Worm (Caenorhabditis elegans) whole organism, dauer: ENCODE measurements around the gene C43F9.5.

Source experiments
- unc-62 ChIP-seq: sonication (generic microtip); optimal IDR thresholded peaks from 2 replicates; lab custom pipeline; 2017; ENCODE audit warnings: missing biosample characterization, missing genetic modification reagents, missing genetic modification characterization

Gene C43F9.5

ce11 chrIV:10593570-10593969, 3.0 kb upstream of the C43F9.5 start, which contains the start of gene C43F9.7:
TSS of gene C43F9.7 (minus strand) at chrIV:10593670.
- no peak for TF ChIP-seq unc-62

ce11 chrIV:10589072-10589471, 1.5 kb downstream of the C43F9.5 start, which contains the start of gene C43F9.4:
TSS of gene C43F9.4 (minus strand) at chrIV:10589172.
- TF ChIP-seq unc-62 = no peak

ce11 chrIV:10584237-10584636, 6.3 kb downstream of the C43F9.5 start, which contains the start of gene oac-8:
TSS of gene oac-8 (plus strand) at chrIV:10584537.
- no peak for TF ChIP-seq unc-62

ce11 chrIV:10578367-10578766, 12.2 kb downstream of the C43F9.5 start, which contains the start of gene lgc-43:
TSS of gene lgc-43 (plus strand) at chrIV:10578667.
- no peak for TF ChIP-seq unc-62

ce11 chrIV:10577600-10577999, 12.9 kb downstream of the C43F9.5 start:
- no peak for TF ChIP-seq unc-62

ce11 chrIV:10576624-10577023, 13.9 kb downstream of the C43F9.5 start:
- TF ChIP-seq unc-62 = no peak

ce11 chrIV:10576050-10576449, 14.5 kb downstream of the C43F9.5 start, which contains the start of gene efn-2:
TSS of gene efn-2 (plus strand) at chrIV:10576350.
- no peak for TF ChIP-seq unc-62

ce11 chrIV:10574471-10574870, 16.1 kb downstream of the C43F9.5 start:
- no peak for TF ChIP-seq unc-62

ce11 chrIV:10573471-10573870, 17.1 kb downstream of the C43F9.5 start:
- TF ChIP-seq unc-62 = no peak

ce11 chrIV:10571020-10571419, 19.5 kb downstream of the C43F9.5 start:
- TF ChIP-seq unc-62 = no peak

ce11 chrIV:10570065-10570464, 20.5 kb downstream of the C43F9.5 start:
- no peak for TF ChIP-seq unc-62

ce11 chrIV:10567822-10568221, 22.7 kb downstream of the C43F9.5 start:
- no peak for TF ChIP-seq unc-62

ce11 chrIV:10565282-10565681, 25.3 kb downstream of the C43F9.5 start:
- TF ChIP-seq unc-62 = no peak

ce11 chrIV:10564613-10565012, 25.9 kb downstream of the C43F9.5 start:
- TF ChIP-seq unc-62 = no peak

- no peak for TF ChIP-seq unc-62
Measured at ce11 chrIV:10561605-10562004, 28.9 kb downstream of the C43F9.5 start, which contains the start of gene him-8. TSS of gene him-8 (plus strand) at chrIV:10561905.

- TF ChIP-seq unc-62 = no peak
Measured at ce11 chrIV:10558415-10558814, 32.1 kb downstream of the C43F9.5 start, which contains the start of gene zim-3. TSS of gene zim-3 (plus strand) at chrIV:10558715.

ce11 chrIV:10554947-10555346, 35.6 kb downstream of the C43F9.5 start, which contains the start of gene zim-2:
TSS of gene zim-2 (plus strand) at chrIV:10555247.
- no peak for TF ChIP-seq unc-62

- no peak for TF ChIP-seq unc-62
Measured at ce11 chrIV:10546589-10547136, 43.9 kb downstream of the C43F9.5 start, which contains the start of gene zim-1. TSS of gene zim-1 (plus strand) at chrIV:10547086.

ce11 chrIV:10545038-10545437, 45.5 kb downstream of the C43F9.5 start, which contains the start of gene T07G12.5:
TSS of gene T07G12.5 (minus strand) at chrIV:10545138.
- TF ChIP-seq unc-62 = no peak
